Worm (Caenorhabditis elegans) whole organism, midembryonic: ENCODE data around the gene C02B8.1.

ENCODE experiments used
- T22C8.4 ChIP-seq: fragments of 200-800 bp; sonication (Bioruptor generic); IDR thresholded peaks from 2 replicates; pipeline ENCODE4 v1.3.6; 2022; ENCODE audit warnings: missing genetic modification characterization, missing compliant biosample characterization
- cog-1 ChIP-seq: sonication (generic microtip); optimal IDR thresholded peaks from 2 replicates; lab custom pipeline; 2016; ENCODE audit warnings: missing genetic modification characterization, missing compliant biosample characterization
- flt-1 ChIP-seq: fragments of 200-800 bp; sonication (Bioruptor generic); IDR thresholded peaks from 2 replicates; pipeline ENCODE4 v1.3.6; 2022; ENCODE audit warnings: missing genetic modification characterization, missing compliant biosample characterization
- klf-2 ChIP-seq: fragments of 200-800 bp; sonication (Bioruptor generic); conservative IDR thresholded peaks from 2 replicates; pipeline ENCODE4 v1.3.6; 2022; ENCODE audit warnings: missing genetic modification reagents, missing genetic modification characterization, missing compliant biosample characterization
- med-1 ChIP-seq: sonication (generic microtip); optimal IDR thresholded peaks from 2 replicates; lab custom pipeline; 2017; ENCODE audit warnings: missing genetic modification characterization, mild to moderate bottlenecking, missing compliant biosample characterization, antibody characterized with exemption, missing genetic modification reagents; ENCODE audit not compliant: insufficient read depth
- ref-1 ChIP-seq: fragments of 200-800 bp; sonication (Bioruptor generic); conservative IDR thresholded peaks from 2 replicates; pipeline ENCODE4 v1.3.6; 2022; ENCODE audit warnings: missing genetic modification reagents, missing genetic modification characterization, missing compliant biosample characterization
- ztf-23 ChIP-seq: fragments of 200-800 bp; sonication (Bioruptor generic); IDR thresholded peaks from 2 replicates; pipeline ENCODE4 v1.3.6; 2022; ENCODE audit warnings: missing genetic modification reagents, missing genetic modification characterization, missing compliant biosample characterization
- ztf-29 ChIP-seq: fragments of 200-800 bp; sonication (Bioruptor generic); IDR thresholded peaks from 2 replicates; pipeline ENCODE4 v1.3.6; 2022; ENCODE audit warnings: missing genetic modification reagents, missing genetic modification characterization, missing compliant biosample characterization

ce11 chrX:8139146-8139545 lies 8.4 kb upstream of the C02B8.1 start, which contains the start of gene C02B8.3:
- no peak for TF ChIP-seq cog-1
- no peak for TF ChIP-seq klf-2 (GFP tag; lab: Robert Waterston, UW)
- TF ChIP-seq ztf-23: no peak
- TF ChIP-seq flt-1 (GFP tag; lab: Robert Waterston, UW): no peak
- no peak for TF ChIP-seq T22C8.4 (GFP tag; lab: Robert Waterston, UW)
- no peak for TF ChIP-seq ref-1
- no peak for TF ChIP-seq med-1 (GFP tag; lab: Kevin White, UChicago)
- TF ChIP-seq ztf-29 (GFP tag; lab: Robert Waterston, UW): no peak
